Worm (Caenorhabditis elegans) whole organism, mixed stage, embryonic: ENCODE data around the gene F42G4.6.

Source experiments
- M03D4.4 ChIP-seq: sonication (generic microtip); optimal IDR thresholded peaks from 2 replicates; lab custom pipeline; 2017; ENCODE audit warnings: mild to moderate bottlenecking, missing genetic modification characterization, missing compliant biosample characterization
- elt-3 ChIP-seq: fragments of 150-350 bp; optimal IDR thresholded peaks from 2 replicates; lab custom pipeline; 2014; ENCODE audit warnings: missing biosample characterization, missing genetic modification characterization
- ham-2 ChIP-seq: fragments of 200-800 bp; sonication (Bioruptor generic); optimal IDR thresholded peaks from 2 replicates; lab custom pipeline; 2018; ENCODE audit warnings: mild to moderate bottlenecking, missing genetic modification characterization, missing compliant biosample characterization
- lin-32 ChIP-seq: fragments of 200-800 bp; sonication (Bioruptor generic); optimal IDR thresholded peaks from 2 replicates; lab custom pipeline; 2018; ENCODE audit warnings: mild to moderate bottlenecking, missing genetic modification characterization, missing compliant biosample characterization
- lsy-2 ChIP-seq: fragments of 150-350 bp; optimal IDR thresholded peaks from 2 replicates; lab custom pipeline; 2014; ENCODE audit warnings: missing biosample characterization, missing genetic modification characterization
- mep-1 ChIP-seq: fragments of 150-350 bp; optimal IDR thresholded peaks from 2 replicates; lab custom pipeline; 2017; ENCODE audit warnings: missing biosample characterization, missing genetic modification reagents, missing genetic modification characterization, inconsistent platforms
- nhr-12 ChIP-seq: fragments of 150-350 bp; optimal IDR thresholded peaks from 2 replicates; lab custom pipeline; 2014; ENCODE audit warnings: missing biosample characterization, missing genetic modification characterization
- nhr-237 ChIP-seq: fragments of 150-350 bp; optimal IDR thresholded peaks from 2 replicates; lab custom pipeline; 2014; ENCODE audit warnings: missing biosample characterization, missing genetic modification characterization
- snpc-4 ChIP-seq: fragments of 150-350 bp; optimal IDR thresholded peaks from 2 replicates; lab custom pipeline; 2014; ENCODE audit warnings: missing biosample characterization, missing genetic modification characterization
- unc-62 ChIP-seq: fragments of 150-350 bp; optimal IDR thresholded peaks from 2 replicates; lab custom pipeline; 2014; ENCODE audit warnings: missing biosample characterization, missing genetic modification reagents, missing genetic modification characterization
- ztf-11 ChIP-seq: fragments of 150-350 bp; optimal IDR thresholded peaks from 2 replicates; lab custom pipeline; 2014; ENCODE audit warnings: missing biosample characterization, missing genetic modification characterization

DNA sequence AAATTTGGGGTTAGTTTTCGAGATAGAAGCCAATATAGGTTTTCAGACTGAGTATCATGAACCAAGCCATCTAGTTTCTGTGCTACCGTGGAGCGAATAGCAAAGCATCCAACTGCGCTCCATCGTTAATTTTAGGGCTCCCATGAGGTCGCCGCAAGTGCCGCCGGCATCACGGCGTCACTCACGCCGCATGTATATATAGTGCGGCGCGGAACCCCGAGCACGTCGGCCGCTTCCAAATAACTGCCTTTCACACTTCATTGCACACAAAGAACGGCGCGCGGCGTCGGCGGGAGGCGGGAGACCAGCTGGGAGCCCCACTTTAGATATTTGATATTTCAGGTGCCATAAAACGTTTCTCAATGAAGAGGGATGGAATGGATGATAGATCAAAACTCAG lies 29.1 kb upstream of the F42G4.6 start:
- TF ChIP-seq nhr-12 (tag; lab: Kevin White, UChicago) (no peak), ztf-11 (tag; lab: Kevin White, UChicago) (no peak), unc-62 (GFP tag; lab: Kevin White, UChicago) (no peak), lsy-2 (no peak), snpc-4 (tag; lab: Kevin White, UChicago) (no peak), lin-32 (no peak), ham-2 (GFP tag; lab: Kevin White, UChicago) (no peak), mep-1 (tag; lab: Kevin White, UChicago) (no peak), M03D4.4 (tag; lab: Kevin White, UChicago) (no peak), nhr-237 (tag; lab: Kevin White, UChicago) (no peak), elt-3 (tag; lab: Kevin White, UChicago) (no peak)
